Worm (Caenorhabditis elegans) whole organism, L4/young adult: ENCODE measurements around the gene ugt-12.

Source experiments
- W03F9.2 ChIP-seq: fragments of 150-350 bp; optimal IDR thresholded peaks from 2 replicates; lab custom pipeline; 2014; ENCODE audit warnings: missing biosample characterization, missing genetic modification characterization
- dao-5 ChIP-seq: sonication (generic microtip); optimal IDR thresholded peaks from 2 replicates; lab custom pipeline; 2016; ENCODE audit warnings: missing genotype, missing genetic modification characterization, moderate library complexity, missing compliant biosample characterization
- him-1 ChIP-seq: sonication (generic microtip); optimal IDR thresholded peaks from 2 replicates; lab custom pipeline; 2016; ENCODE audit warnings: missing genotype, missing genetic modification reagents, missing genetic modification characterization, missing compliant biosample characterization

DNA sequence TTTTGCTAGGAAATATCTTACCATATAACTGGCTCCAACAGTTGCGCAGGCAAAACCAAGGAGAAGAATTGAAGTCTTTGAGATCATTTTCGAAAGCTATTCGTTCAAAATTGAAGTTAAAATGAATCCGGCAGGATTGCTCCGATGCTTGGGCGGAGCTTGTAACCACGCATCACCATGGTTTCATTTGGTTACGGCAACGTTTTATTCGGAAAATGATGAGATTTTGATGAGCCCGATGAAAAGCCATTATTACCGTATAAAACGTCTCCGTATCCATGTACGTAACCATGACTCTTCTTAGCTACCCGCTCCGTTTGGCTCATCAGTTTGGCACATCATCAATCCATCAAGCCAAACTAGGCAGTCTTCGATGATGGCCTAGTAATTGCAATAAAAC, 48.2 kb downstream of the ugt-12 start, which contains the start of gene cwp-1:
- no peak for TF ChIP-seq him-1 (tag; lab: Kevin White, UChicago)
- no peak for TF ChIP-seq W03F9.2 (tag; lab: Kevin White, UChicago)
- TF ChIP-seq dao-5 (tag; lab: Kevin White, UChicago): no peak
